Worm (Caenorhabditis elegans) whole organism, L2 larva: Measurements from ENCODE around the gene R10E8.3.

Source experiments
- R02D3.7 ChIP-seq: fragments of 150-350 bp; optimal IDR thresholded peaks from 2 replicates; lab custom pipeline; 2014; ENCODE audit warnings: missing biosample characterization, missing genetic modification characterization
- Y55F3AM.14 ChIP-seq: fragments of 200-800 bp; sonication (Bioruptor generic); optimal IDR thresholded peaks from 2 replicates; lab custom pipeline; 2018; ENCODE audit warnings: mild to moderate bottlenecking, missing genetic modification characterization, missing compliant biosample characterization
- ZK546.5 ChIP-seq: sonication (generic microtip); optimal IDR thresholded peaks from 2 replicates; lab custom pipeline; 2017; ENCODE audit warnings: missing biosample characterization, missing genetic modification characterization
- alr-1 ChIP-seq: fragments of 150-350 bp; optimal IDR thresholded peaks from 2 replicates; lab custom pipeline; 2014; ENCODE audit warnings: missing biosample characterization, missing genetic modification characterization
- aly-2 ChIP-seq: fragments of 150-350 bp; optimal IDR thresholded peaks from 2 replicates; lab custom pipeline; 2014; ENCODE audit warnings: missing biosample characterization, missing genetic modification characterization
- blmp-1 ChIP-seq: sonication (generic microtip); optimal IDR thresholded peaks from 2 replicates; lab custom pipeline; 2017; ENCODE audit warnings: missing genetic modification characterization, mild to moderate bottlenecking, missing compliant biosample characterization, antibody characterized with exemption, moderate library complexity; ENCODE audit not compliant: insufficient read depth
- crh-2 ChIP-seq: sonication (generic microtip); optimal IDR thresholded peaks from 2 replicates; lab custom pipeline; 2017; ENCODE audit warnings: missing biosample characterization, missing genetic modification characterization
- dmd-4 ChIP-seq: sonication (generic microtip); optimal IDR thresholded peaks from 2 replicates; lab custom pipeline; 2017; ENCODE audit warnings: missing biosample characterization, missing genetic modification characterization
- elt-1 ChIP-seq: fragments of 150-350 bp; optimal IDR thresholded peaks from 2 replicates; lab custom pipeline; 2014; ENCODE audit warnings: missing biosample characterization, missing genetic modification characterization
- elt-3 ChIP-seq: sonication (generic microtip); optimal IDR thresholded peaks from 2 replicates; lab custom pipeline; 2017; ENCODE audit warnings: missing biosample characterization, missing genetic modification characterization
- fos-1 ChIP-seq: fragments of 150-350 bp; optimal IDR thresholded peaks from 2 replicates; lab custom pipeline; 2014; ENCODE audit warnings: missing biosample characterization, missing genetic modification characterization
- lin-11 ChIP-seq: fragments of 150-350 bp; sonication (generic microtip); optimal IDR thresholded peaks from 2 replicates; lab custom pipeline; 2014; ENCODE audit warnings: missing biosample characterization, missing genetic modification characterization, inconsistent platforms, mixed read lengths
- lin-13 ChIP-seq: fragments of 150-350 bp; optimal IDR thresholded peaks from 2 replicates; lab custom pipeline; 2014; ENCODE audit warnings: missing biosample characterization, missing genetic modification reagents, missing genetic modification characterization
- mab-5 ChIP-seq: fragments of 150-350 bp; optimal IDR thresholded peaks from 2 replicates; lab custom pipeline; 2014; ENCODE audit warnings: missing biosample characterization, missing genetic modification characterization
- mbf-1 ChIP-seq: sonication (generic microtip); optimal IDR thresholded peaks from 2 replicates; lab custom pipeline; 2017; ENCODE audit warnings: missing biosample characterization, missing genetic modification characterization
- mdl-1 ChIP-seq, 2 experiments: fragments of 150-350 bp in 1 of 2; sonication (generic microtip) in 1 of 2; optimal IDR thresholded peaks; 2 replicates each; lab custom pipeline; 2017; ENCODE audit warnings: missing biosample characterization in 2 of 2, missing genetic modification characterization in 2 of 2
- nhr-10 ChIP-seq: sonication (generic microtip); optimal IDR thresholded peaks from 2 replicates; lab custom pipeline; 2017; ENCODE audit warnings: missing biosample characterization, missing genetic modification characterization
- nhr-12 ChIP-seq: fragments of 150-350 bp; optimal IDR thresholded peaks from 2 replicates; lab custom pipeline; 2014; ENCODE audit warnings: missing biosample characterization, missing genetic modification characterization
- nhr-129 ChIP-seq: fragments of 150-350 bp; optimal IDR thresholded peaks from 2 replicates; lab custom pipeline; 2014; ENCODE audit warnings: missing biosample characterization, missing genetic modification characterization
- nhr-21 ChIP-seq: fragments of 150-350 bp; optimal IDR thresholded peaks from 2 replicates; lab custom pipeline; 2014; ENCODE audit warnings: missing biosample characterization, missing genetic modification characterization
- nhr-237 ChIP-seq: fragments of 150-350 bp; optimal IDR thresholded peaks from 2 replicates; lab custom pipeline; 2014; ENCODE audit warnings: missing biosample characterization, missing genetic modification characterization
- nhr-77 ChIP-seq: fragments of 150-350 bp; optimal IDR thresholded peaks from 2 replicates; lab custom pipeline; 2014; ENCODE audit warnings: missing biosample characterization, missing genetic modification characterization
- peb-1 ChIP-seq: fragments of 150-350 bp; optimal IDR thresholded peaks from 2 replicates; lab custom pipeline; 2014; ENCODE audit warnings: missing biosample characterization, missing genetic modification characterization
- sem-4 ChIP-seq: fragments of 150-350 bp; optimal IDR thresholded peaks from 2 replicates; lab custom pipeline; 2014; ENCODE audit warnings: missing biosample characterization, missing genetic modification reagents, missing genetic modification characterization
- skn-1 ChIP-seq: sonication (generic microtip); optimal IDR thresholded peaks from 2 replicates; lab custom pipeline; 2017; ENCODE audit warnings: missing biosample characterization, missing genetic modification characterization
- sma-9 ChIP-seq, 2 experiments: fragments of 150-350 bp in 1 of 2; sonication (generic microtip) in 1 of 2; optimal IDR thresholded peaks; 2 replicates each; lab custom pipeline; 2014 to 2016; ENCODE audit warnings: missing genetic modification characterization in 2 of 2, mild to moderate bottlenecking in 1 of 2, missing biosample characterization in 1 of 2, missing compliant biosample characterization in 1 of 2, missing genetic modification reagents in 1 of 2, moderate library complexity in 1 of 2
- snpc-4 ChIP-seq: fragments of 150-350 bp; optimal IDR thresholded peaks from 2 replicates; lab custom pipeline; 2014; ENCODE audit warnings: missing biosample characterization, missing genetic modification characterization
- unc-39 ChIP-seq: fragments of 150-350 bp; optimal IDR thresholded peaks from 2 replicates; lab custom pipeline; 2014; ENCODE audit warnings: missing biosample characterization, missing genetic modification characterization
- unc-55 ChIP-seq: fragments of 150-350 bp; sonication (generic microtip); optimal IDR thresholded peaks from 3 replicates; lab custom pipeline; 2014; ENCODE audit warnings: missing biosample characterization, missing genetic modification reagents, missing genetic modification characterization
- zag-1 ChIP-seq: fragments of 150-350 bp; optimal IDR thresholded peaks from 2 replicates; lab custom pipeline; 2014; ENCODE audit warnings: missing biosample characterization, missing genetic modification characterization
- ztf-1 ChIP-seq: fragments of 200-800 bp; sonication (Bioruptor generic); conservative IDR thresholded peaks from 2 replicates; pipeline ENCODE4 v1.3.6; 2022; ENCODE audit warnings: missing genetic modification characterization, missing compliant biosample characterization
- ztf-4 ChIP-seq: fragments of 150-350 bp; optimal IDR thresholded peaks from 2 replicates; lab custom pipeline; 2014; ENCODE audit warnings: missing biosample characterization, missing genetic modification characterization

Gene R10E8.3

ce11 chrV:18189181-18189580 is 47.4 kb downstream of the R10E8.3 start, which contains the start of gene clec-246:
TSS of gene clec-246 (plus strand) at chrV:18189481.
- TF ChIP-seq nhr-12 (tag; lab: Kevin White, UChicago) (no peak), lin-13 (GFP tag; lab: Kevin White, UChicago) (no peak), mab-5 (no peak), aly-2 (tag; lab: Kevin White, UChicago) (no peak), ZK546.5 (no peak), unc-39 (tag; lab: Kevin White, UChicago) (no peak), R02D3.7 (no peak), Y55F3AM.14 (GFP tag; lab: Kevin White, UChicago) (no peak), ztf-4 (tag; lab: Kevin White, UChicago) (no peak), nhr-77 (tag; lab: Kevin White, UChicago) (no peak), nhr-237 (tag; lab: Kevin White, UChicago) (no peak), elt-3 (tag; lab: Kevin White, UChicago) (no peak), zag-1 (tag; lab: Kevin White, UChicago) (no peak), crh-2 (tag; lab: Kevin White, UChicago) (no peak)

- TF ChIP-seq skn-1 (tag; lab: Kevin White, UChicago) (no peak), nhr-129 (no peak), mbf-1 (tag; lab: Kevin White, UChicago) (no peak), alr-1 (tag; lab: Kevin White, UChicago) (no peak), nhr-21 (tag; lab: Kevin White, UChicago) (no peak), ztf-4 (tag; lab: Kevin White, UChicago) (no peak), sem-4 (tag; lab: Kevin White, UChicago) (no peak), nhr-10 (no peak), nhr-77 (tag; lab: Kevin White, UChicago) (no peak), mab-5 (no peak), peb-1 (tag; lab: Kevin White, UChicago) (no peak), mdl-1 (tag; optimal IDR thresholded peaks at IDR 0.05; lab: Kevin White, UChicago) (no peak)
Observed at ce11 chrV:18188328-18188727, 48.2 kb downstream of the R10E8.3 start, which contains the start of gene clec-245. TSS of gene clec-245 (minus strand) at chrV:18188428.

ce11 chrV:18184910-18185309 is 51.7 kb downstream of the R10E8.3 start, which contains the start of gene C31G12.3:
TSS of gene C31G12.3 (plus strand) at chrV:18185210.
- no peak for TF ChIP-seq zag-1 (tag; lab: Kevin White, UChicago)
- TF ChIP-seq elt-1, result no peak
- no peak for TF ChIP-seq dmd-4 (tag; lab: Kevin White, UChicago)
- no peak for TF ChIP-seq unc-55
- TF ChIP-seq lin-11 (tag; lab: Kevin White, UChicago), result no peak
- TF ChIP-seq mab-5, result no peak
- TF ChIP-seq lin-13 (GFP tag; lab: Kevin White, UChicago), result no peak
- TF ChIP-seq ztf-1 (GFP tag; lab: Robert Waterston, UW), result no peak
- TF ChIP-seq blmp-1, result no peak
- TF ChIP-seq fos-1, result no peak
- no peak for TF ChIP-seq snpc-4 (tag; lab: Kevin White, UChicago)
- TF ChIP-seq sma-9 (GFP tag; optimal IDR thresholded peaks at IDR 0.05; lab: Kevin White, UChicago), result no peak
- no peak for TF ChIP-seq sma-9 (tag; optimal IDR thresholded peaks at IDR 0.05; lab: Kevin White, UChicago)
- no peak for TF ChIP-seq nhr-12 (tag; lab: Kevin White, UChicago)
- no peak for TF ChIP-seq peb-1 (tag; lab: Kevin White, UChicago)
- TF ChIP-seq elt-3 (tag; lab: Kevin White, UChicago), result no peak
